Fruit fly (Drosophila melanogaster) whole organism, embryonic: Measurements from ENCODE around the gene TTLL6B.

Source experiments
- Adf1 ChIP-seq: fragments of 200-800 bp; sonication (Bioruptor generic); IDR thresholded peaks from 2 replicates; pipeline ENCODE4 v1.3.6; 2022; ENCODE audit warnings: missing biosample characterization, missing genetic modification characterization
- Awh ChIP-seq: fragments of 200-800 bp; sonication (Bioruptor generic); IDR thresholded peaks from 2 replicates; pipeline ENCODE4, ENCODE4 v1.3.6; 2022; ENCODE audit warnings: missing biosample characterization, missing genetic modification characterization
- CG10209 ChIP-seq: fragments of 200-800 bp; sonication (Bioruptor generic); optimal IDR thresholded peaks from 3 replicates; lab custom pipeline; 2017; ENCODE audit warnings: missing biosample characterization, mild to moderate bottlenecking, missing genetic modification characterization, missing genetic modification reagents
- CG1024 ChIP-seq: fragments of 200-800 bp; sonication (Bioruptor generic); IDR thresholded peaks from 2 replicates; pipeline ENCODE4 v1.3.6; 2022; ENCODE audit warnings: missing biosample characterization, missing genetic modification characterization
- CG10462 ChIP-seq: fragments of 200-800 bp; sonication (Bioruptor generic); optimal IDR thresholded peaks from 2 replicates; lab custom pipeline; 2016; ENCODE audit warnings: missing biosample characterization, missing genetic modification characterization
- CG10959 ChIP-seq: fragments of 200-800 bp; sonication (Bioruptor generic); IDR thresholded peaks from 2 replicates; pipeline ENCODE4 v1.3.6; 2022; ENCODE audit warnings: missing biosample characterization, missing genetic modification characterization
- CG12104 ChIP-seq: fragments of 200-800 bp; sonication (Bioruptor generic); optimal IDR thresholded peaks from 3 replicates; lab custom pipeline; 2016; ENCODE audit warnings: missing biosample characterization, missing genetic modification characterization
- CG14710 ChIP-seq: fragments of 200-800 bp; sonication (Bioruptor generic); optimal IDR thresholded peaks from 3 replicates; lab custom pipeline; 2019; ENCODE audit warnings: missing biosample characterization, mild to moderate bottlenecking, missing genetic modification characterization, moderate library complexity
- CG2875 ChIP-seq: fragments of 200-800 bp; sonication (Bioruptor generic); optimal IDR thresholded peaks from 2 replicates; lab custom pipeline; 2017; ENCODE audit warnings: missing biosample characterization, mild to moderate bottlenecking, missing genetic modification characterization, missing genetic modification reagents
- CG30403 ChIP-seq: fragments of 200-800 bp; sonication (Bioruptor generic); optimal IDR thresholded peaks from 3 replicates; lab custom pipeline; 2016; ENCODE audit warnings: missing biosample characterization, missing genetic modification characterization
- CG3726 ChIP-seq: fragments of 200-800 bp; sonication (Bioruptor generic); IDR thresholded peaks from 3 replicates; pipeline ENCODE4, ENCODE4 v1.3.6; 2022; ENCODE audit warnings: missing biosample characterization, missing genetic modification characterization
- CG4820 ChIP-seq: fragments of 200-800 bp; sonication (Bioruptor generic); optimal IDR thresholded peaks from 3 replicates; lab custom pipeline; 2016; ENCODE audit warnings: missing biosample characterization, missing genetic modification characterization
- CG4854 ChIP-seq: fragments of 200-800 bp; sonication (Bioruptor generic); optimal IDR thresholded peaks from 2 replicates; lab custom pipeline; 2016; ENCODE audit warnings: missing biosample characterization, missing genetic modification characterization, inconsistent platforms
- CG7372 ChIP-seq: fragments of 200-800 bp; sonication (Bioruptor generic); IDR thresholded peaks from 2 replicates; pipeline ENCODE4 v1.3.6; 2022; ENCODE audit warnings: missing biosample characterization, missing genetic modification characterization
- CG7839 ChIP-seq: fragments of 200-800 bp; sonication (Bioruptor generic); optimal IDR thresholded peaks from 3 replicates; lab custom pipeline; 2018; ENCODE audit warnings: missing biosample characterization, mild to moderate bottlenecking, missing genetic modification characterization, moderate library complexity
- CG8359 ChIP-seq: fragments of 200-800 bp; sonication (Bioruptor generic); optimal IDR thresholded peaks from 2 replicates; lab custom pipeline; 2017; ENCODE audit warnings: missing biosample characterization, mild to moderate bottlenecking, missing genetic modification characterization, borderline replicate concordance
- CG8478 ChIP-seq: fragments of >200 bp; optimal IDR thresholded peaks from 2 replicates; lab custom pipeline; 2018
- Dp ChIP-seq: fragments of 200-800 bp; sonication (Bioruptor generic); optimal IDR thresholded peaks from 2 replicates; lab custom pipeline; 2018; ENCODE audit warnings: missing biosample characterization, mild to moderate bottlenecking, missing genetic modification characterization, moderate library complexity
- Hand ChIP-seq: fragments of 200-800 bp; sonication (Bioruptor generic); optimal IDR thresholded peaks from 2 replicates; lab custom pipeline; 2017; ENCODE audit warnings: mild to moderate bottlenecking, missing biosample characterization, missing genetic modification reagents, missing genetic modification characterization
- MBD-R2 ChIP-seq: fragments of 200-800 bp; sonication (Bioruptor generic); IDR thresholded peaks from 2 replicates; pipeline ENCODE4 v1.3.6; 2022; ENCODE audit warnings: missing biosample characterization, missing genetic modification characterization
- Mes4 ChIP-seq: fragments of 200-800 bp; sonication (Bioruptor generic); optimal IDR thresholded peaks from 2 replicates; lab custom pipeline; 2016; ENCODE audit warnings: missing biosample characterization, missing genetic modification characterization
- NC2α ChIP-seq: fragments of 200-800 bp; sonication (Bioruptor generic); optimal IDR thresholded peaks from 2 replicates; lab custom pipeline; 2016; ENCODE audit warnings: missing biosample characterization, missing genetic modification characterization
- Nf-YB ChIP-seq: fragments of 200-800 bp; sonication (Bioruptor generic); optimal IDR thresholded peaks from 3 replicates; lab custom pipeline; 2019; ENCODE audit warnings: missing biosample characterization, mild to moderate bottlenecking, missing genetic modification characterization, moderate library complexity
- Nf-YC ChIP-seq: fragments of 200-800 bp; optimal IDR thresholded peaks from 3 replicates; lab custom pipeline; 2019; ENCODE audit warnings: missing biosample characterization, mild to moderate bottlenecking, missing genetic modification characterization, moderate library complexity
- Rfx ChIP-seq: fragments of 200-800 bp; sonication (Bioruptor generic); IDR thresholded peaks from 2 replicates; pipeline ENCODE4 v1.3.6; 2022; ENCODE audit warnings: missing biosample characterization, missing genetic modification characterization
- Sry-β ChIP-seq: fragments of 200-800 bp; sonication (Bioruptor generic); optimal IDR thresholded peaks from 2 replicates; lab custom pipeline; 2018; ENCODE audit warnings: missing biosample characterization, mild to moderate bottlenecking, missing genetic modification characterization, moderate library complexity
- Vsx1 ChIP-seq: fragments of 200-800 bp; sonication (Bioruptor generic); optimal IDR thresholded peaks from 2 replicates; lab custom pipeline; 2017; ENCODE audit warnings: missing biosample characterization, mild to moderate bottlenecking, missing genetic modification characterization, missing genetic modification reagents
- Xbp1 ChIP-seq: fragments of 200-800 bp; sonication (Bioruptor generic); optimal IDR thresholded peaks from 3 replicates; lab custom pipeline; 2016; ENCODE audit warnings: missing biosample characterization, mild to moderate bottlenecking, missing genetic modification characterization
- chif ChIP-seq, 2 experiments: fragments of 200-800 bp; sonication (Bioruptor generic); optimal IDR thresholded peaks; 3 replicates each; lab custom pipeline; 2016; ENCODE audit warnings: missing biosample characterization in 2 of 2, missing genetic modification characterization in 2 of 2
- corto ChIP-seq: fragments of 200-800 bp; sonication (Bioruptor generic); optimal IDR thresholded peaks from 2 replicates; lab custom pipeline; 2016; ENCODE audit warnings: missing biosample characterization, mild to moderate bottlenecking, missing genetic modification characterization, moderate library complexity
- eyg ChIP-seq: fragments of 200-800 bp; sonication (Bioruptor generic); optimal IDR thresholded peaks from 3 replicates; lab custom pipeline; 2016; ENCODE audit warnings: missing biosample characterization, missing genetic modification characterization
- fd102C ChIP-seq: fragments of 200-800 bp; sonication (Bioruptor generic); optimal IDR thresholded peaks from 2 replicates; lab custom pipeline; 2018; ENCODE audit warnings: missing biosample characterization, mild to moderate bottlenecking, missing genetic modification characterization, moderate library complexity
- fu2 ChIP-seq: fragments of 200-800 bp; sonication (Bioruptor generic); optimal IDR thresholded peaks from 2 replicates; lab custom pipeline; 2016; ENCODE audit warnings: missing biosample characterization, missing genetic modification characterization
- gcm2 ChIP-seq: fragments of 200-800 bp; sonication (Bioruptor generic); optimal IDR thresholded peaks from 2 replicates; lab custom pipeline; 2016; ENCODE audit warnings: missing biosample characterization, missing genetic modification characterization
- grn ChIP-seq: fragments of 200-800 bp; sonication (Bioruptor generic); optimal IDR thresholded peaks from 3 replicates; lab custom pipeline; 2017; ENCODE audit warnings: missing biosample characterization, missing genetic modification characterization
- gsb ChIP-seq: fragments of 200-800 bp; sonication (Bioruptor generic); IDR thresholded peaks from 2 replicates; pipeline ENCODE4 v1.3.6; 2022; ENCODE audit warnings: missing biosample characterization, missing genetic modification characterization
- lov ChIP-seq, 2 experiments: fragments of 200-800 bp in 1 of 2; fragments of >200 bp in 1 of 2; sonication (Bioruptor generic) in 1 of 2; IDR thresholded peaks in 1 of 2; optimal IDR thresholded peaks in 1 of 2; 2 replicates in 1 of 2; 3 replicates in 1 of 2; pipeline versions ENCODE4 v1.3.6 to Lab custom; 2017 to 2022; ENCODE audit warnings: missing biosample characterization in 1 of 2, missing genetic modification characterization in 1 of 2
- pho ChIP-seq: fragments of 200-800 bp; sonication (Bioruptor generic); optimal IDR thresholded peaks from 2 replicates; lab custom pipeline; 2016; ENCODE audit warnings: missing biosample characterization, missing genetic modification characterization
- pita ChIP-seq: fragments of 200-800 bp; sonication (Bioruptor generic); optimal IDR thresholded peaks from 2 replicates; lab custom pipeline; 2017; ENCODE audit warnings: missing biosample characterization, mild to moderate bottlenecking, missing genetic modification characterization
- schlank ChIP-seq: fragments of 200-800 bp; sonication (Bioruptor generic); optimal IDR thresholded peaks from 2 replicates; lab custom pipeline; 2018; ENCODE audit warnings: missing biosample characterization, mild to moderate bottlenecking, missing genetic modification characterization
- sens ChIP-seq: fragments of 200-800 bp; sonication (Bioruptor generic); peaks from one replicate; lab custom pipeline; 2016; ENCODE audit warnings: missing biosample characterization, missing genetic modification characterization
- sisA ChIP-seq: fragments of 200-800 bp; sonication (Bioruptor generic); IDR thresholded peaks from 2 replicates; pipeline ENCODE4 v1.3.6; 2022; ENCODE audit warnings: missing biosample characterization, missing genetic modification characterization
- so ChIP-seq: fragments of 200-800 bp; sonication (Bioruptor generic); IDR thresholded peaks from 3 replicates; pipeline ENCODE4 v1.3.6; 2022; ENCODE audit warnings: missing biosample characterization, missing genetic modification characterization
- stc ChIP-seq: fragments of 200-800 bp; sonication (Bioruptor generic); IDR thresholded peaks from 2 replicates; pipeline ENCODE4 v1.3.6; 2022; ENCODE audit warnings: missing biosample characterization, missing genetic modification characterization
- tio ChIP-seq: fragments of 200-800 bp; sonication (Bioruptor generic); optimal IDR thresholded peaks from 2 replicates; lab custom pipeline; 2017; ENCODE audit warnings: missing biosample characterization, missing genetic modification characterization, inconsistent platforms
- toy ChIP-seq: fragments of 200-800 bp; sonication (Bioruptor generic); IDR thresholded peaks from 2 replicates; pipeline ENCODE4 v1.3.6; 2022; ENCODE audit warnings: missing biosample characterization, missing genetic modification characterization
- unc-4 ChIP-seq: fragments of 200-800 bp; sonication (Bioruptor generic); IDR thresholded peaks from 2 replicates; pipeline ENCODE4 v1.3.6; 2022; ENCODE audit warnings: missing biosample characterization, missing genetic modification characterization; ENCODE audit not compliant: partially characterized antibody
- usp ChIP-seq: fragments of >200 bp; optimal IDR thresholded peaks from 2 replicates; lab custom pipeline; 2017; ENCODE audit warnings: missing biosample characterization, missing genetic modification characterization
- vvl ChIP-seq: fragments of 200-800 bp; sonication (Bioruptor generic); IDR thresholded peaks from 2 replicates; pipeline ENCODE4 v1.3.6; 2022; ENCODE audit warnings: missing biosample characterization, missing genetic modification characterization
- zfh2 ChIP-seq: fragments of 200-800 bp; sonication (Bioruptor generic); optimal IDR thresholded peaks from 2 replicates; lab custom pipeline; 2016; ENCODE audit warnings: missing biosample characterization, missing genetic modification characterization

Gene TTLL6B

dm6 chr3R:27263434-27264215, 12.8 kb upstream of the TTLL6B start, which contains the start of gene woc (continued):
- TF ChIP-seq Rfx: peak; percentile 63
- peak; percentile 60 for TF ChIP-seq sisA (GFP tag; lab: Robert Waterston, UW)
- TF ChIP-seq Nf-YB (GFP tag; lab: Kevin White, UChicago): no peak
- TF ChIP-seq Nf-YC (tag; lab: Kevin White, UChicago): no peak
- no peak for TF ChIP-seq gsb
- no peak for TF ChIP-seq CG7372
- no peak for TF ChIP-seq Hand
- TF ChIP-seq Vsx1: no peak
- no peak for TF ChIP-seq grn
- TF ChIP-seq schlank (tag; lab: Kevin White, UChicago): no peak
- no peak for TF ChIP-seq pita (GFP tag; lab: Kevin White, UChicago)
- no peak for TF ChIP-seq Mes4 (GFP tag; lab: Kevin White, UChicago)
- peak; percentile 48 for TF ChIP-seq Xbp1 (GFP tag; lab: Kevin White, UChicago)
- no peak for TF ChIP-seq corto (GFP tag; lab: Kevin White, UChicago)
- TF ChIP-seq toy: no peak
- TF ChIP-seq gcm2: peak; percentile 45
- TF ChIP-seq CG12104 (GFP tag; lab: Kevin White, UChicago): peak; percentile 43
- no peak for TF ChIP-seq Awh (GFP tag; lab: Robert Waterston, UW)
- TF ChIP-seq pho (GFP tag; lab: Kevin White, UChicago): peak; percentile 61
- peak; percentile 35 for TF ChIP-seq CG10209 (GFP tag; lab: Kevin White, UChicago)
- no peak for TF ChIP-seq CG4820 (GFP tag; lab: Kevin White, UChicago)
- TF ChIP-seq sens (GFP tag; lab: Kevin White, UChicago): peak; percentile 94
- TF ChIP-seq zfh2: peak; percentile 71
- no peak for TF ChIP-seq CG7839 (tag; lab: Kevin White, UChicago)
- TF ChIP-seq CG8478 (lab: Kevin White, UChicago): peak; percentile 88
- no peak for TF ChIP-seq CG2875 (GFP tag; lab: Kevin White, UChicago)
- TF ChIP-seq CG3726 (GFP tag; lab: Robert Waterston, UW): peak; percentile 55; the same call in 1 of the 3 replicates
- TF ChIP-seq lov (optimal IDR thresholded peaks at IDR 0.05; lab: Kevin White, UChicago): no peak
- TF ChIP-seq lov (GFP tag; IDR thresholded peaks at IDR 0.05; lab: Robert Waterston, UW): no peak
- TF ChIP-seq MBD-R2 (GFP tag; lab: Robert Waterston, UW): peak; percentile 83
- peak; percentile 28; the same call in 1 of the 3 replicates for TF ChIP-seq so (GFP tag; lab: Robert Waterston, UW)
- TF ChIP-seq usp (GFP tag; lab: Kevin White, UChicago): no peak
- TF ChIP-seq CG4854: no peak
- TF ChIP-seq unc-4 (GFP tag; lab: Robert Waterston, UW): peak; percentile 81
- TF ChIP-seq CG30403 (GFP tag; lab: Kevin White, UChicago): peak; percentile 73
- TF ChIP-seq Sry-β (GFP tag; lab: Kevin White, UChicago): no peak
- peak; percentile 51; the same call in 1 of the 2 replicates for TF ChIP-seq stc (GFP tag; lab: Robert Waterston, UW)
- peak; percentile 81 for TF ChIP-seq fu2 (GFP tag; lab: Kevin White, UChicago)
- no peak for TF ChIP-seq CG8359 (GFP tag; lab: Kevin White, UChicago)
- peak; percentile 6 for TF ChIP-seq CG10462 (GFP tag; lab: Kevin White, UChicago)
- TF ChIP-seq fd102C: no peak
- TF ChIP-seq NC2α (GFP tag; lab: Kevin White, UChicago): peak; percentile 55
- peak; percentile 59 for TF ChIP-seq Adf1
- TF ChIP-seq vvl (GFP tag; lab: Robert Waterston, UW): peak; percentile 45
- peak; percentile 76 for TF ChIP-seq Dp (GFP tag; lab: Kevin White, UChicago)
- peak in 1 of 2 experiments; percentile 45 for TF ChIP-seq chif (GFP tag; optimal IDR thresholded peaks at IDR 0.05; lab: Kevin White, UChicago)
- no peak for TF ChIP-seq tio (GFP tag; lab: Kevin White, UChicago)
- 0 out of 2 replicates have a peak, but pooled peaks have one; percentile 2 for TF ChIP-seq CG1024 (GFP tag; lab: Robert Waterston, UW)
- TF ChIP-seq eyg: peak; percentile 58
- peak; percentile 75 for TF ChIP-seq CG14710 (tag; lab: Kevin White, UChicago)
- TF ChIP-seq CG10959 (GFP tag; lab: Robert Waterston, UW): no peak
